Fruit fly (Drosophila melanogaster): Measurements from ENCODE around the gene Tim17a2.

Tim17a2 gene

dm6 chr3R:5209481-5209880, 53.0 kb downstream of the Tim17a2 start (continued):
- TF ChIP-seq acj6 (GFP tag; optimal IDR thresholded peaks at IDR 0.05), result peak; percentile 92
- peak; percentile 86 for TF ChIP-seq CG31627 (GFP tag; optimal IDR thresholded peaks at IDR 0.05)
- peak; percentile 82 for TF ChIP-seq Sox15 (GFP tag; optimal IDR thresholded peaks at IDR 0.05)
- TF ChIP-seq pdm3 (GFP tag; optimal IDR thresholded peaks at IDR 0.05), result peak; percentile 94
- peak; percentile 92 for TF ChIP-seq net (GFP tag; optimal IDR thresholded peaks at IDR 0.05)
- peak; percentile 85 for TF ChIP-seq CG4318 (GFP tag; optimal IDR thresholded peaks at IDR 0.05)
- peak; percentile 76 for TF ChIP-seq dsx (GFP tag; optimal IDR thresholded peaks at IDR 0.05; ENCODE audit: poor library complexity, severe bottlenecking)
- peak; percentile 37 for TF ChIP-seq Hr38 (GFP tag; optimal IDR thresholded peaks at IDR 0.05)
- TF ChIP-seq Gug (GFP tag; IDR thresholded peaks at IDR 0.05), result peak; percentile 92
- peak; percentile 90 for TF ChIP-seq CG7368 (GFP tag; optimal IDR thresholded peaks at IDR 0.05)
- TF ChIP-seq Eip78C (GFP tag), result peak; percentile 97
- peak; percentile 86 for TF ChIP-seq Hr39 (GFP tag; optimal IDR thresholded peaks at IDR 0.05)
- peak; percentile 64 for TF ChIP-seq Ets21C (GFP tag; optimal IDR thresholded peaks at IDR 0.05)
- TF ChIP-seq CG32006 (GFP tag; optimal IDR thresholded peaks at IDR 0.05), result peak; percentile 94
- TF ChIP-seq CG6163 (GFP tag; IDR thresholded peaks at IDR 0.05), result peak; percentile 97
- peak; percentile 94 for TF ChIP-seq CG15336 (GFP tag; IDR thresholded peaks at IDR 0.05)
- TF ChIP-seq vri (GFP tag; optimal IDR thresholded peaks at IDR 0.05), result peak; percentile 52
